Fruit fly (Drosophila melanogaster) whole organism, adult: ENCODE results near the gene C15.

Source experiments
- CG33017 ChIP-seq: fragments of 200-800 bp; sonication (Bioruptor generic); optimal IDR thresholded peaks from 2 replicates; lab custom pipeline; 2018; ENCODE audit warnings: missing biosample characterization, mild to moderate bottlenecking, missing genetic modification characterization, moderate library complexity
- CG7045 ChIP-seq: fragments of 200-800 bp; sonication (Bioruptor generic); optimal IDR thresholded peaks from 2 replicates; lab custom pipeline; 2017; ENCODE audit warnings: missing biosample characterization, mild to moderate bottlenecking, missing genetic modification characterization

- no peak for TF ChIP-seq CG7045
- no peak for TF ChIP-seq CG33017 (tag; lab: Kevin White, UChicago)
Measured at dm6 chr3R:21506270-21506669, 6.5 kb downstream of the C15 start.
